Worm (Caenorhabditis elegans): ENCODE results near the gene tag-115.

tag-115 gene

DNA sequence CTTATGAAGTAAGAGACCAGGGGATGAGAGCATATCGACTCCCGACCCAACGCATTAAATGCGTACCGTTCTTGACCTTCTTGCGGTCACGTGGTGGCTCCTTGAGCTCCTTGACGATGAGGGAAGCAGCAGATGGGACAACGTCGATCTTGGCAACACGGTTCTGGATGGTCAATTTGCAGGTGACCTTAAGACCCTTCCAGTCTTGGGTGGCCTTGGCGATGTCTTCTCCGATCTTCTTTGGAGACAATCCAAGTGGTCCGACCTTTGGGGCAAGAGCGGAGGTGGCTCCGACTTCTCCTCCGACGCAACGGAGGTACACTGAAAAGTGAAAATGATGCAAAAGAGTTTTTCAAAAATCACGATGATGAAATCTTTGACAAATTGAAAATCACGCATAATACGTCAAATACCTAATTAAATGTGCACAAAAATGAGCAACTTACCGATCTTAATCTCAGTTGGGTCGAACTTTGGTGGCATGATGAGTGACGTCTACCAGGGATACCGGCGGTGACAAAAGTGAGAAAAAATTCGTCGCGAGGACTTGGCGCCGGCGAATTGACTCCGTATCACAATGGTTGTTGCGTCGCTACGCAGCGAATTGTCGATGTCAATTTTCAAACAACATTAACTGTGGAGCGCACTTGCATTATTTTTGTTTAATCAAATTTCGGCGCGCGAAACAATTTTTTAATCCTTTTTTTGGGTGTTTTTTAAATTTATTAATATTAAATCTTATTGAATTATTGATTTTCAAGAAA, 1.0 kb upstream of the tag-115 start, which contains the start of gene rpl-12 (continued):
- TF ChIP-seq D1046.2 (GFP tag; IDR thresholded peaks at IDR 0.05): peak; percentile 96
- TF ChIP-seq ceh-32 (tag; optimal IDR thresholded peaks at IDR 0.05; ENCODE audit: poor library complexity): peak; percentile 68
- TF ChIP-seq lim-7 (GFP tag; IDR thresholded peaks at IDR 0.05): peak; percentile 54; the same call in 1 of the 2 replicates
- peak; percentile 96 for TF ChIP-seq T20F7.1 (GFP tag; optimal IDR thresholded peaks at IDR 0.05)
- TF ChIP-seq set-16 (GFP tag; IDR thresholded peaks at IDR 0.05): peak; percentile 40
- peak; percentile 71 for TF ChIP-seq nhr-41 (GFP tag; IDR thresholded peaks at IDR 0.05)
- no peak for TF ChIP-seq daf-8 (GFP tag; IDR thresholded peaks at IDR 0.05)
- peak; percentile 100 for TF ChIP-seq lin-38 (GFP tag; IDR thresholded peaks at IDR 0.05)
- TF ChIP-seq F44E2.7 (GFP tag; IDR thresholded peaks at IDR 0.05): no peak
- peak; percentile 93 for TF ChIP-seq daf-19 (GFP tag; conservative IDR thresholded peaks at IDR 0.05)
- peak; percentile 97 for TF ChIP-seq pha-4 (GFP tag; IDR thresholded peaks at IDR 0.05)
- peak; percentile 99 for TF ChIP-seq pha-4 (tag; optimal IDR thresholded peaks at IDR 0.05)
- TF ChIP-seq madf-5 (GFP tag; IDR thresholded peaks at IDR 0.05): peak; percentile 54 to 83; a peak in 3 of 4 replicates
- no peak for TF ChIP-seq attf-4 (tag; optimal IDR thresholded peaks at IDR 0.05)
- peak; percentile 97 for TF ChIP-seq lin-13 (GFP tag; optimal IDR thresholded peaks at IDR 0.05)
- no peak for TF ChIP-seq Y105C5A.15 (GFP tag; IDR thresholded peaks at IDR 0.05)
- TF ChIP-seq T26A8.4 (GFP tag; IDR thresholded peaks at IDR 0.05): peak; percentile 98
- TF ChIP-seq nhr-77 (tag; optimal IDR thresholded peaks at IDR 0.05): peak; percentile 98
- peak; percentile 93 for TF ChIP-seq duxl-1 (tag; optimal IDR thresholded peaks at IDR 0.05; ENCODE audit: poor library complexity)
- TF ChIP-seq mxl-2 (GFP tag; conservative IDR thresholded peaks at IDR 0.05): peak; percentile 88
- peak; percentile 93 to 98 for TF ChIP-seq lsy-2 (tag; optimal IDR thresholded peaks at IDR 0.05)
- peak; percentile 96 for TF ChIP-seq F37D6.2 (tag; optimal IDR thresholded peaks at IDR 0.05)
- no peak for TF ChIP-seq egl-27 (tag; optimal IDR thresholded peaks at IDR 0.05)
- peak; percentile 95 for TF ChIP-seq arid-1 (GFP tag; conservative IDR thresholded peaks at IDR 0.05)
- TF ChIP-seq spr-3 (GFP tag; optimal IDR thresholded peaks at IDR 0.05): peak; percentile 97
- peak; percentile 93 for TF ChIP-seq ama-1 (optimal IDR thresholded peaks at IDR 0.05)
- peak; percentile 70 for TF ChIP-seq aly-2 (tag; optimal IDR thresholded peaks at IDR 0.05)
- peak; percentile 99 for TF ChIP-seq aha-1 (tag)
- TF ChIP-seq daf-12 (tag; optimal IDR thresholded peaks at IDR 0.05): no peak
- peak; percentile 98 for TF ChIP-seq nhr-102 (tag; optimal IDR thresholded peaks at IDR 0.05)
- peak; percentile 81; the same call in 1 of the 2 replicates for TF ChIP-seq ceh-44 (GFP tag; IDR thresholded peaks at IDR 0.05)
- peak; percentile 82 for TF ChIP-seq Y5F2A.4 (GFP tag; optimal IDR thresholded peaks at IDR 0.05)
- TF ChIP-seq nhr-111 (GFP tag; optimal IDR thresholded peaks at IDR 0.05): no peak
- TF ChIP-seq nhr-25 (tag; optimal IDR thresholded peaks at IDR 0.05; ENCODE audit: borderline replicate concordance, insufficient read depth): peak; percentile 96
- TF ChIP-seq ctbp-1 (GFP tag; IDR thresholded peaks at IDR 0.05): peak; percentile 96
- TF ChIP-seq nhr-48 (tag; optimal IDR thresholded peaks at IDR 0.05): peak; percentile 92
- peak; percentile 99 for TF ChIP-seq mep-1 (tag; optimal IDR thresholded peaks at IDR 0.05)
- TF ChIP-seq fkh-10 (GFP tag; optimal IDR thresholded peaks at IDR 0.05): peak; percentile 100
- TF ChIP-seq F26F4.8 (GFP tag; conservative IDR thresholded peaks at IDR 0.05): no peak
- TF ChIP-seq daf-16 (GFP tag; optimal IDR thresholded peaks at IDR 0.05): peak; percentile 87 to 96
- TF ChIP-seq daf-16 (tag; optimal IDR thresholded peaks at IDR 0.05): peak; percentile 97
- TF ChIP-seq mes-2 (tag; optimal IDR thresholded peaks at IDR 0.05; ENCODE audit: poor library complexity, severe bottlenecking): peak; percentile 99
- TF ChIP-seq nhr-237 (tag; optimal IDR thresholded peaks at IDR 0.05): peak; percentile 43
- peak; percentile 94 for TF ChIP-seq saeg-2 (GFP tag; IDR thresholded peaks at IDR 0.05)
- peak; percentile 99 for TF ChIP-seq nhr-6 (tag; optimal IDR thresholded peaks at IDR 0.05)
- peak; percentile 97 for TF ChIP-seq Y75B8A.6 (GFP tag; IDR thresholded peaks at IDR 0.05)
- peak; percentile 74 for TF ChIP-seq snpc-1.2 (GFP tag; IDR thresholded peaks at IDR 0.05)
- peak; percentile 95 for TF ChIP-seq lin-29 (GFP tag; IDR thresholded peaks at IDR 0.05)
- peak; percentile 53 for TF ChIP-seq cey-2 (tag; optimal IDR thresholded peaks at IDR 0.05; ENCODE audit: borderline replicate concordance, insufficient read depth)

Data from whole organism, L4 larva.